Fruit fly (Drosophila melanogaster) Kc167 (cell line): ENCODE data around the gene CG9393.

Source experiments
- Myc ChIP-seq: fragments of >200 bp; optimal IDR thresholded peaks from 2 replicates; lab custom pipeline; 2017; ENCODE audit warnings: missing external identifiers
- Sin3A ChIP-seq: fragments of >200 bp; optimal IDR thresholded peaks from 2 replicates; lab custom pipeline; 2018; ENCODE audit warnings: missing external identifiers
- h ChIP-seq: fragments of >200 bp; optimal IDR thresholded peaks from 3 replicates; lab custom pipeline; 2018; ENCODE audit warnings: missing external identifiers
- insv ChIP-seq: fragments of >200 bp; optimal IDR thresholded peaks from 3 replicates; lab custom pipeline; 2018; ENCODE audit warnings: missing external identifiers
- psq ChIP-seq: fragments of >200 bp; optimal IDR thresholded peaks from 2 replicates; lab custom pipeline; 2017; ENCODE audit warnings: missing external identifiers
- ttk ChIP-seq: sonication (Bioruptor generic); optimal IDR thresholded peaks from 2 replicates; lab custom pipeline; 2017; ENCODE audit warnings: missing external identifiers

Gene CG9393

DNA sequence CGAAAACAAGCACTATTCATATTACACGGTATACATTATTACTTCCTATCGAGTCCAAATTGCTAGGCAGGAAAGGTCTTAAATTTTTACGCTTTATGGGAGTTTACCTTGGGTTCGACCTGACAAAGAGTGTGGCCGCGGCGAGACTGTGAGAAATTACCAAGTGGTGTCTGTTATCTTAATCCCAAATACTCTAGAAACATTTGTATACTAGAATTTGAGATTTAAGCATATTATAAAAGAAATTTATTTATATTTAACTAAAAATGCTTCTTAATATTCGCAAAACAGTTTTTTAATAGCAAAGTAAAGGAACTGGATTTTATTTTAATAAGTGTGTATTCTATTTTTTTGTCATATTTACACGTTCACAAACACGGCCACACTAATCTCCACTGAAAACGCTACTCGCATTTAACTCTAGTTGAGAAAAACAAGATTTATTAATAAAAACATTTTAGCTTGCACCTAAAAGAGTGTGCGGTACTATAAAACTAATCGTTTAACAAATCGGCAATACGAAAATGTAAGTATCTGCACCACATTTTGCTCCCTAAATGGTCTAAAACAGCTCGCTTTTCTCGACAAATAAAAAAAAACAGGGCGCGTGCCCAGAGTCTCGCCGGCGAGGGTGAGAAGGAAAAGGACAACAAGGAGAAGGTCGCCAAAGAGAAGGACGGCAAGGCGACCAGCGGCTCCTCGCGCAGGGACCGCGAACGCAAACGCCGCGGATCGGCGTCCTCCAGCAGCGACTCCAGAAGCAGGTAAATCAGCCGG lies 11.6 kb downstream of the CG9393 start, which contains the start of the genes mura and RnpS1:
TSS of gene mura (minus strand) at position 148 of the 777 bp plus-strand sequence.
TSS of gene RnpS1 (plus strand) at position 376 of the 777 bp plus-strand sequence.
- TF ChIP-seq Sin3A (no peak), insv (no peak)

DNA sequence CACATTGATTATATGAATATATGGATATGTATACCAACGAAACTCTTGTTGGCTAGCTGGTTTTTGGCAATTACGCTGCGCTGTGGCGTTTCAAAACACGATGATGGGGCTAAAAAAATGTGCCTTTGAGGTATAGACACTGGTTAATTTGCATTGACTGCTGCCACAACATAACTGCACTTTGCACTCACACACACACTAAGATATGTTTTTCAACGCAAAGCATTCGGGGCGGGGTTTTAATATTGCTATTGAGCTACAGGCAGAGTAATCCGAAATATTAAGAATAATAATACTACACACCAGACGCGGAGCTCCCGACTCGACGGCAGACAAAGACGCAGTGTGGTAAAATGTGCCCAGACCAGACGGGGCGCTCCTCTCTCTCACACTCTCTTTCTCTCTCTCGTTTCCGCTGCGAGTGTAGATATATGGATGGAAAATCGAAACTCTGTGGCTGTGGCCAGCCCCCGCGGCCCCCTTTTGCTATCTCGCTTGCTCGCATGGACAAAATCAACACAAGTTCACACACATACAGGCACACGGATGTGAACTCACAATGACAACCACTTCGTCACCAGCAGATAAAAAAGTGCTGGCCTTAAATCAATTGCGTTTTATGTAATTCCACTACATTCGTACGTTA lies 12.3 kb downstream of the CG9393 start:
- TF ChIP-seq insv, result peak; percentile 82
- no peak for TF ChIP-seq h (lab: Kevin White, UChicago)
- no peak for TF ChIP-seq ttk (lab: Kevin White, UChicago)
- no peak for TF ChIP-seq Myc
- no peak for TF ChIP-seq Sin3A
- TF ChIP-seq psq, result no peak

- TF ChIP-seq Sin3A (no peak), Myc (no peak), insv (no peak)
These were observed 13.0 kb downstream of the CG9393 start for dm6 chr3R:9550265-9551012.

DNA sequence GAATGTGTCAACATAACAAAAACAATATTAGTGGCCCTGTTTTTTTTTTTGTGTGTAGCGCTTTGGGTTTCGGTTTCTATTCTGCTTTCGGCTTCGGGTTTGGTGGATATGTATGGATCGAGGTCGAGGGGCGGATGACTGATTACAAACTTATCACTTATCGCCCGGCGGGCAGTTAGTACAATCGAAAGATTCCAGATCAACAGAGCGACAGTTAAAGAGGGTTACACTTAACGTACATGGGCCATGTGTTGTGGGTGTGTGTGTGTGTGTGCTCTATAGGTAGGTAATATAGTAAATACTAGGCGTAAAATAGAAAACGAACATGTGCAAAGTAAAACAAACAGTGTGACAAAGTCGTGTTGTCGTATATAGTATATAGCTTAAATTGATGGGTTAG lies 14.7 kb downstream of the CG9393 start:
- TF ChIP-seq ttk (lab: Kevin White, UChicago), result no peak

DNA sequence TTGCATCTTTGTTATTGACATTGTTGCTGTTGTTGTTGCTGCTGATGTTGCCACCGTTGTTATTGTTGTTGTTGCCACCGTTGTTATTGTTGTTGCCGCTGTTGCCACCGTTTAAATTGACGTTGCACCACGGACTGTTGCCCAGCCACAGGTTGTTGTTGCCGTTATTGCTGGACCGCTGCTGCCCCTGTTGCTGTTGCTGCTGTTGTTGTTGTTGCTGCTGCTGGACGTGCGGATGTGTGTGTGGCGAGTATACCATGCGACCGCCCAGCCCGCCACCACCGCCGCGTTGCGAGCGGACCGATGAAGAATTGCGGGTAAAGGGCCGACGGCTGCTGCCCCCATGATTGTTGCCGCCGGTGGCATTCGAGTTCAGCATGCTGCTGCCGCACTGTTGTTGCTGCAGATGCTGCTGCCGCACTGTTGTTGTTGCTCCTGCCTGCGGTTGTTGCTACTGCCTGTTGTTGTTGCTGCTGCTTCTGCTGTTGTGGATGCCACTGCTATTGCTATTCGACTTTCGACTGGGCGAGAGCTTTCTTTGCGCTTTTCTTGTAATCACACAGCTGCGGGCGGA lies 16.6 kb downstream of the CG9393 start:
- no peak for TF ChIP-seq Sin3A
- TF ChIP-seq psq, result no peak
- TF ChIP-seq ttk (lab: Kevin White, UChicago), result no peak
- no peak for TF ChIP-seq Myc
- TF ChIP-seq insv, result no peak
- TF ChIP-seq h (lab: Kevin White, UChicago), result no peak

DNA sequence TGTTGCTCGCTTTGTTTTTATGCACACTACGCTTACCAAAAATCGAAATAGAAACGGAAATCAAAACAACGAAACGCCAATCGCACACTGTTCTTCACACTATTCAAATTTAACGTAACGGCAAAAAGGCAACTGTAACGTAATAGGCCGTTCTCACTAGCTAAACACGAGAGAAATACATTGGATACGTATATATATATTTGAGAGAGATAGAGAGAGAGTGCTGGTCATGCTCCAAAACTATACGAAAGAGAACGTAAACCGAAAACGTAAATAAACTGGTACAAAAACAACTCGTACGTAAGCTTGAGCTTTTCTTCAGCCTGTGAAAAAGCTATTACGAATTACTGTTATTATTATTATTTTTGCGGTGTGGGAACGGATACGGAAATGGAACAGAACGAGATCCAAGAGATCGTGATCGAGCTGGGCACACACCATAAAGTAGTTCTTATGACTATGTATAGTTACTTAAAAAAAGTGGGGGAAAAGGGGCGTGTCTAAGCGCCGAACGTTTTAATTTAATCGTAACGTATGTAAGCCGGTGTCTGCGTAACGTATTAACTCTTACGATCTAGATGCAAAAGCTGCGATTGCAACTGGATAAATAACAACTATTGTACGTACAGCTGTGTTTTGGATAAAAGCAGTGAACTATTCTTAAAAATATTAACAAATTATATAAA lies 19.8 kb downstream of the CG9393 start:
- TF ChIP-seq Sin3A (no peak), h (lab: Kevin White, UChicago) (no peak), Myc (no peak), ttk (lab: Kevin White, UChicago) (no peak), psq (no peak), insv (no peak)

dm6 chr3R:9534595-9535217 lies 28.8 kb downstream of the CG9393 start:
- TF ChIP-seq h (lab: Kevin White, UChicago) (no peak), Myc (no peak), ttk (lab: Kevin White, UChicago) (no peak), psq (no peak), insv (no peak), Sin3A (no peak)

DNA sequence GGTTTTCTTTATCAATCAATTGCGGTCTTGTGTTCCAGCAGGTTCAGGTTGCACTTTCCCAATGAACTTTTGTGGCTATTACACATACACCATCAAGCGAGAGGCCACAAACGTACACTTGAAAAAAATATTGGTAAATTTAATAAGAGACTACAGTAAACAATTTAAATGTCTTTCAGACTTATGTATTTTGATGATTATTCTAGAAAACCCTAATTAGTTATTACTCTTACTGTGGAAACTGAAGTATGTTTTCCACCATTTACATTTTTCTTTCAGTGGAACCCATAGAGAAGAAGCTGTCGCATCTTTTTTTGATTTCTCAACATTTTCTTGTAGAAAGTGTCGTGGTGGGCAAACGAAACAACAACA lies 29.4 kb downstream of the CG9393 start:
- TF ChIP-seq h (lab: Kevin White, UChicago), result no peak
- no peak for TF ChIP-seq Sin3A
- TF ChIP-seq ttk (lab: Kevin White, UChicago), result no peak
- TF ChIP-seq Myc, result no peak
- no peak for TF ChIP-seq insv
- TF ChIP-seq psq, result no peak

DNA sequence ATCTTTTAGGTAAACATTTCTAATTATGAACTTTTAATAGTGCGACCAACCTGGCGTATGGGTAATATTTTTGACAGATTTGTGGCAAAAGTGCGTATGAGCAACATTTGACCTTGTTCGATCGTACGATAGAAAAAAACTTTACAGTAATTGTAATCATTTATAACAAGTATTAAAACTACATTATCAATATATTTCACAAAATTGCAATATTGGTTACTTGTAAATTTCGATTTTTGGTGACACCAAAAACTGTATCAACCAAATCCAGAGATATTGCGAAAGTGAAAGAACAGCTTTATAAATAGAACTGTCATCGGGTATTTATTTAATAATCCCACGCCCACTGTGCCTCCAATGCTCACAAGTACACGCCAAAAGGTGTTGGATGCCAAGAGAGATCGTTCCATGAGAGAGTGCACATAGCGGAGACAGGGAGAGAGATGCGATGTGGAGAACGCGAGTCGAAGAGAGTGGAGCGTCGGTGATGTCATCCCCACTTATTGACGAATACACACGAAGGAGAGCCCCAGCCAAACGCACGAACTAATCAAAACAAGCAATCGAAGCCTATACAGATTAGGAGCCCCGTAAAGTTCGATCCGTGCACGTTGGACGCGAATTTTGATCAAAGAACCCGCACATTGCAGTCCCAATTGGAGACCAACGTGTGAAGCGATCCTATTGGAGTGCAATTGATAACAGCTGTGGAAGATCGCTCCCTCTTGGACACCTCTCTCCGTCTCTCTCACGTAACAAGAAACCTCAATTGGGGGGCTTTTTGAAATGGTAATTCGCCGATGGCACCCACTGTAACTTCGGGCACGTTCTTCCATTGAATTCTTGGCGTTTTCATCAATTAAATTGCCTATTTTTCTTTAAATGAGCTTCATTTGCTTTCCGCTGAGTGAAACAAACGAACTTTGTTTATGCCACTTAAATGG lies 30.0 kb downstream of the CG9393 start:
- TF ChIP-seq Myc (no peak), ttk (lab: Kevin White, UChicago) (no peak), h (lab: Kevin White, UChicago) (no peak), psq (no peak), Sin3A (no peak), insv (no peak)

- no peak for TF ChIP-seq h (lab: Kevin White, UChicago)
- no peak for TF ChIP-seq ttk (lab: Kevin White, UChicago)
- no peak for TF ChIP-seq Sin3A
- TF ChIP-seq psq, result no peak
- TF ChIP-seq insv, result no peak
- TF ChIP-seq Myc, result no peak
These were observed 30.9 kb downstream of the CG9393 start, which contains the start of gene by for dm6 chr3R:9532437-9533180. TSS of gene by (minus strand) at chr3R:9533011.

dm6 chr3R:9529913-9530312 lies 33.6 kb downstream of the CG9393 start:
- TF ChIP-seq Myc (no peak), Sin3A (no peak), h (lab: Kevin White, UChicago) (no peak), insv (no peak), ttk (lab: Kevin White, UChicago) (no peak), psq (no peak)
